Worm (Caenorhabditis elegans) whole organism, early embryonic: ENCODE data around the gene his-70.

ENCODE experiments used
- ama-1 ChIP-seq: fragments of 150-350 bp; optimal IDR thresholded peaks from 2 replicates; lab custom pipeline; 2014
- flt-1 ChIP-seq: fragments of 200-800 bp; sonication (Bioruptor generic); IDR thresholded peaks from 2 replicates; pipeline ENCODE4 v1.3.6; 2022; ENCODE audit warnings: missing genetic modification characterization, missing compliant biosample characterization
- sea-1 ChIP-seq: fragments of 200-800 bp; sonication (Bioruptor generic); conservative IDR thresholded peaks from 2 replicates; pipeline ENCODE4 v1.3.6; 2022; ENCODE audit warnings: missing genetic modification characterization, missing compliant biosample characterization
- tbx-37 ChIP-seq: fragments of 200-800 bp; sonication (Bioruptor generic); conservative IDR thresholded peaks from 2 replicates; pipeline ENCODE4 v1.3.6; 2022; ENCODE audit warnings: missing genetic modification reagents, missing genetic modification characterization, missing compliant biosample characterization

DNA sequence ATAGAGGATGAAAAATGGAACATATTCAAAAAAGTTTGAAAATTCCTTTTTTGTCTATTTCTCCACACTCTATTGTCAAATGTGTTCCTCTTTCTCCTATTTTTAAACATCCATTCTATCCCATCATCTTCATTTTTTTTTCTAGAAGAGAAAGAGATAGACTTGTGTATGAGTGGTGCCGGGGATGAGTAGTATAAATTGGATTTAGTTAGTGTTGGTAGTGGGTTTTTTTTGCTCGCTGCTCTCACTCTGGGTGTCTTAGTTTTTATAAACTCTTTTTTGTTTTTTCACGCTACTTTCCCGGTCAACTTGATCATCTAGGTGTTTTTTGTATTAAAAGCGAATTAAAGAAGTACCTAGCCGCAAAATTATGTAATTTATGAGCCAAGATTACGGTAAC is 47.3 kb upstream of the his-70 start:
- no peak for TF ChIP-seq tbx-37 (GFP tag; lab: Robert Waterston, UW)
- no peak for TF ChIP-seq sea-1 (GFP tag; lab: Robert Waterston, UW)
- no peak for TF ChIP-seq flt-1 (GFP tag; lab: Robert Waterston, UW)
- TF ChIP-seq ama-1 (lab: Kevin White, UChicago) = no peak
